Fruit fly (Drosophila melanogaster): Measurements from ENCODE around the gene LKRSDH.
A peak's percentile ranks its signal among the peaks of the same experiment; 100 is the strongest.

The LKRSDH gene

DNA sequence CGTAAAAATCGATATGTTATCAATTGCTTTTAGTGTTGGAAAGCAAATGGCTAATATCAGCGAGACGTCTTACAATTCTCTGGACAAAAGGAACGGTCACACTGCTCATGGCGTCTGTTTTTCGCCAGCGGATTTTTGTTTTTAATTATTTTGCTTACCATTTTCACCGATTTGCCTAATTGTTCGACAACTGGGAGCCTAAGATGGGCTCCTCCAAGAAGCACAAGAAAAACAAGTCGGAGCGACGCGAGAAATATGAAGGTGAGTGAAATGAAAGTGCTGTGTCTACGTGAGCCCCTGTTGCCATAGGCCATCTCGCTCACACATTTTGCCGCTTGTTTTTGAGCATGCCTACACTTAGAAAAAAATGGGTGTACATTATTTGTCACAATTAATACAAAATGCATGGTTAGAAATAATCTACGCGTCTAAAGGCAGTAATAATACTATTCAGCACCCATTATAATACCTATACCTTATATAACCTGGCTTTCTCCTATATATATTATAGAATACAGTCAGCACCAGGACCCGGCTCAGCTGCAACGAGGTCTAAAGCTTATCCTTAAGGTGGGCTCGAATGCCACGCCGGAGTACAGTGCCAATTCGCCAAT is 12.9 kb downstream of the LKRSDH start, which contains the start of gene Brd7-9 (continued):
- TF ChIP-seq zen2 (GFP tag; IDR thresholded peaks at IDR 0.05; ENCODE audit: partially characterized antibody) = no peak
- peak; percentile 74 for TF ChIP-seq CG6254 (GFP tag; optimal IDR thresholded peaks at IDR 0.05)
- peak; percentile 57 for TF ChIP-seq chn (GFP tag; optimal IDR thresholded peaks at IDR 0.05)
- TF ChIP-seq CG7372 (GFP tag; IDR thresholded peaks at IDR 0.05) = peak; percentile 24; the same call in 1 of the 2 replicates
- TF ChIP-seq CG33557 (GFP tag; optimal IDR thresholded peaks at IDR 0.05) = no peak
- TF ChIP-seq sqz (GFP tag; optimal IDR thresholded peaks at IDR 0.05) = no peak
- TF ChIP-seq CG7839 (tag; optimal IDR thresholded peaks at IDR 0.05) = peak; percentile 78
- TF ChIP-seq CG14441 (GFP tag; IDR thresholded peaks at IDR 0.05) = peak; percentile 86
- peak; percentile 18 for TF ChIP-seq CG6654 (GFP tag; optimal IDR thresholded peaks at IDR 0.05)
- peak; percentile 72 for TF ChIP-seq cwo (GFP tag; optimal IDR thresholded peaks at IDR 0.05)
- peak; percentile 18; the same call in 1 of the 3 replicates for TF ChIP-seq knrl (GFP tag; IDR thresholded peaks at IDR 0.05; ENCODE audit: partially characterized antibody)
- TF ChIP-seq ERR (GFP tag; optimal IDR thresholded peaks at IDR 0.05) = no peak
- TF ChIP-seq amos (GFP tag; IDR thresholded peaks at IDR 0.05; ENCODE audit: partially characterized antibody) = peak; percentile 47
- no peak for TF ChIP-seq mirr (GFP tag; optimal IDR thresholded peaks at IDR 0.05)
- TF ChIP-seq CG17612 (GFP tag; IDR thresholded peaks at IDR 0.05) = peak; percentile 47; the same call in 1 of the 2 replicates
- TF ChIP-seq dm (GFP tag; optimal IDR thresholded peaks at IDR 0.05) = peak; percentile 56
- TF ChIP-seq Bgb (GFP tag; IDR thresholded peaks at IDR 0.05; ENCODE audit: partially characterized antibody) = peak; percentile 52; the same call in 1 of the 2 replicates
- peak; percentile 80 for TF ChIP-seq CG11247 (GFP tag; IDR thresholded peaks at IDR 0.05)
- TF ChIP-seq CG14710 (tag; optimal IDR thresholded peaks at IDR 0.05) = peak; percentile 45
- TF ChIP-seq CG8281 (tag; optimal IDR thresholded peaks at IDR 0.05) = no peak
- TF ChIP-seq CG3163 (GFP tag; optimal IDR thresholded peaks at IDR 0.05) = peak; percentile 13
- peak; percentile 52 for TF ChIP-seq Chrac-16 (GFP tag; optimal IDR thresholded peaks at IDR 0.05)
- TF ChIP-seq fd96Cb (tag; optimal IDR thresholded peaks at IDR 0.05) = peak; percentile 70
- peak; percentile 57 for TF ChIP-seq CG18476 (GFP tag; optimal IDR thresholded peaks at IDR 0.05)
- peak; percentile 80 for TF ChIP-seq Meics (GFP tag; optimal IDR thresholded peaks at IDR 0.05)
- TF ChIP-seq CG9215 (GFP tag; IDR thresholded peaks at IDR 0.05) = 0 out of 2 replicates have a peak, but pooled peaks have one; percentile 22
- TF ChIP-seq CG17359 (tag; optimal IDR thresholded peaks at IDR 0.05) = peak; percentile 81
- peak; percentile 43 for TF ChIP-seq sna (GFP tag; IDR thresholded peaks at IDR 0.05; ENCODE audit: partially characterized antibody)
- peak; percentile 63 for TF ChIP-seq CG11723 (GFP tag; optimal IDR thresholded peaks at IDR 0.05)
- peak; percentile 62 for TF ChIP-seq Fer3 (tag; optimal IDR thresholded peaks at IDR 0.05)
- TF ChIP-seq Lim3 (GFP tag; IDR thresholded peaks at IDR 0.05) = no peak
- peak; percentile 80; the same call in 2 of the 3 replicates for TF ChIP-seq ase (GFP tag; IDR thresholded peaks at IDR 0.05)
- TF ChIP-seq vfl (GFP tag; optimal IDR thresholded peaks at IDR 0.05) = no peak
- TF ChIP-seq seq (GFP tag; IDR thresholded peaks at IDR 0.05) = peak; percentile 71
- TF ChIP-seq Hey (tag; optimal IDR thresholded peaks at IDR 0.05) = no peak
- TF ChIP-seq CG7786 (GFP tag; optimal IDR thresholded peaks at IDR 0.05) = peak; percentile 28
- TF ChIP-seq MTF-1 (GFP tag; optimal IDR thresholded peaks at IDR 0.05; ENCODE audit: borderline replicate concordance) = peak; percentile 55
- peak; percentile 44 for TF ChIP-seq CG31388 (GFP tag; optimal IDR thresholded peaks at IDR 0.05)
- peak; percentile 59; the same call in 2 of the 3 replicates for TF ChIP-seq sr (GFP tag; IDR thresholded peaks at IDR 0.05)
- peak; percentile 73 for TF ChIP-seq CG9932 (GFP tag; IDR thresholded peaks at IDR 0.05)
- TF ChIP-seq Xbp1 (GFP tag; optimal IDR thresholded peaks at IDR 0.05) = peak; percentile 78
- no peak for TF ChIP-seq CG6791 (GFP tag; IDR thresholded peaks at IDR 0.05; ENCODE audit: partially characterized antibody)
- peak; percentile 30; the same call in 1 of the 2 replicates for TF ChIP-seq ato (GFP tag; IDR thresholded peaks at IDR 0.05; ENCODE audit: partially characterized antibody)
- peak; percentile 47 for TF ChIP-seq CG18011 (GFP tag; optimal IDR thresholded peaks at IDR 0.05)
- peak; percentile 59 for TF ChIP-seq D19B (GFP tag; optimal IDR thresholded peaks at IDR 0.05)
- peak; percentile 39 for TF ChIP-seq CoRest (tag; optimal IDR thresholded peaks at IDR 0.05)
- no peak for TF ChIP-seq NC2α (GFP tag; optimal IDR thresholded peaks at IDR 0.05)
- peak; percentile 21 for TF ChIP-seq CG13123 (GFP tag; optimal IDR thresholded peaks at IDR 0.05)
